Fruit fly (Drosophila melanogaster) whole organism, embryonic: Measurements from ENCODE around the gene Agpat2.

ENCODE experiments used
- Bgb ChIP-seq: fragments of 200-800 bp; sonication (Bioruptor generic); IDR thresholded peaks from 2 replicates; pipeline ENCODE4 v1.3.6; 2022; ENCODE audit warnings: missing biosample characterization, missing genetic modification characterization; ENCODE audit not compliant: partially characterized antibody
- CG17186 ChIP-seq: fragments of 200-800 bp; sonication (Bioruptor generic); optimal IDR thresholded peaks from 3 replicates; lab custom pipeline; 2017; ENCODE audit warnings: missing biosample characterization, missing genetic modification reagents, missing genetic modification characterization
- Dll ChIP-seq: fragments of 200-800 bp; sonication (Bioruptor generic); IDR thresholded peaks from 4 replicates; pipeline ENCODE4 v1.3.6; 2022; ENCODE audit warnings: missing biosample characterization, missing genetic modification characterization; ENCODE audit not compliant: partially characterized antibody
- Hr39 ChIP-seq: fragments of >200 bp; optimal IDR thresholded peaks from 2 replicates; lab custom pipeline; 2017
- Mad ChIP-seq: fragments of 200-800 bp; sonication (Bioruptor generic); optimal IDR thresholded peaks from 2 replicates; lab custom pipeline; 2016; ENCODE audit warnings: missing biosample characterization, missing genetic modification characterization
- Max ChIP-seq: fragments of 200-800 bp; sonication (Bioruptor generic); optimal IDR thresholded peaks from 2 replicates; lab custom pipeline; 2016; ENCODE audit warnings: missing biosample characterization, mild to moderate bottlenecking, missing genetic modification characterization
- Pdp1 ChIP-seq, 2 experiments: fragments of 200-800 bp; sonication (Bioruptor generic); optimal IDR thresholded peaks; 3 replicates each; lab custom pipeline; 2016; ENCODE audit warnings: missing biosample characterization in 2 of 2, missing genetic modification characterization in 2 of 2, mild to moderate bottlenecking in 1 of 2, moderate library complexity in 1 of 2
- corto ChIP-seq: fragments of 200-800 bp; sonication (Bioruptor generic); optimal IDR thresholded peaks from 2 replicates; lab custom pipeline; 2016; ENCODE audit warnings: missing biosample characterization, mild to moderate bottlenecking, missing genetic modification characterization, moderate library complexity

DNA sequence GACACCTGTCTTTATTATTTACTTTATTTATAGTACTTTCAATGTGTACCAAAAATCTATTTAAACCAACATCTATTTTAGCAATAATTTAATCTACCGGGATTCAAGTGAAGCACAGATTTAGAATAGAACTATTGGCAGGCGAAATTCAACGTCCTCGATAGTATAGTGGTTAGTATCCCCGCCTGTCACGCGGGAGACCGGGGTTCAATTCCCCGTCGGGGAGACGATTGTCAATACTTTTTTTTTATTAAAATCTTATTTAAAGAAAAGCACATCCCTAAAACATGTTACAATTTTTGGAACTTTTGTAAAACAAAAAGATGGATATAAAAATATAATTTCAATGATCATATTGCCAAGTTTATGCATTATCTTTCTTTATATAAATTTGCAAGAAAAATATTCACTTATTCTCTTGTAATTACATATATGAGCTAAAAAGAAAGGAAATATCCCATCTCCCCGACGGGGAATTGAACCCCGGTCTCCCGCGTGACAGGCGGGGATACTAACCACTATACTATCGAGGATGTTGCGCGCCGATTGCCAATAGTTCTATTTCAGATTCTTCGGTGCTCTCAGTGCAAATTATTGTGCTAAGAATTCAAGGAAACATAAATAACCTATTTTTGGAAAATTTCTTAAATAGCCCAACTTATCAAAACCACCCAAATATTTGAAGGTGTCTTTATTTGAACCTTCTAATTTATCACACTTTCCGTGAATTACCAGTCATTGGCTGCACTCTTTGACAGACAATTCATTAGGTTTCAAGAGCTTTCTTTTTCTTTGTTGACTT, 18.0 kb upstream of the Agpat2 start, which contains the start of gene CG43796:
- TF ChIP-seq Max (GFP tag; lab: Kevin White, UChicago): no peak
- no peak for TF ChIP-seq Pdp1 (GFP tag; optimal IDR thresholded peaks at IDR 0.05; lab: Kevin White, UChicago)
- TF ChIP-seq Hr39 (lab: Kevin White, UChicago): no peak
- TF ChIP-seq Mad: no peak
- TF ChIP-seq CG17186: no peak
- peak; percentile 68 for TF ChIP-seq Bgb
- TF ChIP-seq corto: no peak
- TF ChIP-seq Dll (GFP tag; lab: Robert Waterston, UW): peak; percentile 62; the same call in 2 of the 4 replicates
